Fruit fly (Drosophila melanogaster): ENCODE data around the gene CG3436.

The CG3436 gene

DNA sequence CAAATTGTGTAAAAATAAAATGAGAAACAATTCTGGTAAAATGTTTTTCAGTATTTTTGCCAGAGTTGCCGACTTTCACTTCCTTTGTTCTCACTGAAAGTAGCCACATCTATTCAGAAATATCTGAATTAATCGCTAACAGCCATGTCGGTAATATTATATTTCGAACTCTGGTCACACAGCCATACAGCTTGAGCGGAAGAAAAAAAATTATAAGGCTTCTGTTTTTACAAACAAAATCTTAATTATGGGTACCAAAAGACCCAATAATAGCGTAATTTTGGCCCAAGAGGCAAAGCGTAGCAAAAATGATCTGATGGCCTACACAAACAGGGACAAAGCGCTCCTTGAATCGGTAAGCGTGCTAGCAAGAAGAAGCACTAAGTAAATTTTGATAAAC lies at the start of gene CG3436 (continued):
- TF ChIP-seq CG15696 (tag; optimal IDR thresholded peaks at IDR 0.05), result no peak
- no peak for TF ChIP-seq CG32767 (GFP tag; IDR thresholded peaks at IDR 0.05)
- no peak for TF ChIP-seq repo (GFP tag; optimal IDR thresholded peaks at IDR 0.05)
- TF ChIP-seq Sry-δ (GFP tag; optimal IDR thresholded peaks at IDR 0.05), result peak; percentile 58
- TF ChIP-seq gcm2 (GFP tag; optimal IDR thresholded peaks at IDR 0.05), result no peak
- no peak for TF ChIP-seq CG12236 (GFP tag; optimal IDR thresholded peaks at IDR 0.05)
- no peak for TF ChIP-seq CG18011 (GFP tag; optimal IDR thresholded peaks at IDR 0.05)
- TF ChIP-seq crc (GFP tag; optimal IDR thresholded peaks at IDR 0.05), result no peak
- TF ChIP-seq hkb (optimal IDR thresholded peaks at IDR 0.05), result peak; percentile 42
- no peak for TF ChIP-seq hkb (GFP tag; IDR thresholded peaks at IDR 0.05)
- TF ChIP-seq tap (tag; optimal IDR thresholded peaks at IDR 0.05), result no peak
- TF ChIP-seq slou (GFP tag; optimal IDR thresholded peaks at IDR 0.05), result no peak
- no peak for TF ChIP-seq CG14860 (GFP tag; IDR thresholded peaks at IDR 0.05; ENCODE audit: partially characterized antibody)
- no peak for TF ChIP-seq CG2889 (GFP tag; IDR thresholded peaks at IDR 0.05)
- peak; percentile 68 for TF ChIP-seq CG12659 (GFP tag; optimal IDR thresholded peaks at IDR 0.05)
- no peak for TF ChIP-seq CG6254 (GFP tag; optimal IDR thresholded peaks at IDR 0.05)
- peak; percentile 24 for TF ChIP-seq grau (tag; optimal IDR thresholded peaks at IDR 0.05)
- TF ChIP-seq amos (GFP tag; IDR thresholded peaks at IDR 0.05; ENCODE audit: partially characterized antibody), result no peak
- TF ChIP-seq CG17328 (GFP tag; IDR thresholded peaks at IDR 0.05), result no peak
- peak; percentile 56 for TF ChIP-seq nmo (GFP tag; optimal IDR thresholded peaks at IDR 0.05)
- no peak for TF ChIP-seq CG1602 (GFP tag; optimal IDR thresholded peaks at IDR 0.05)
- no peak for TF ChIP-seq otp (GFP tag; IDR thresholded peaks at IDR 0.05)
- TF ChIP-seq C15 (GFP tag; IDR thresholded peaks at IDR 0.05), result no peak
- TF ChIP-seq CG17568 (GFP tag; optimal IDR thresholded peaks at IDR 0.05), result no peak
- TF ChIP-seq gcm (GFP tag; optimal IDR thresholded peaks at IDR 0.05), result no peak
- TF ChIP-seq schlank (tag; optimal IDR thresholded peaks at IDR 0.05), result no peak
- TF ChIP-seq CG10147 (GFP tag; optimal IDR thresholded peaks at IDR 0.05), result no peak
- no peak for TF ChIP-seq CG9727 (GFP tag; optimal IDR thresholded peaks at IDR 0.05)
- TF ChIP-seq yki (optimal IDR thresholded peaks at IDR 0.05), result no peak
- TF ChIP-seq Mes4 (GFP tag; optimal IDR thresholded peaks at IDR 0.05), result no peak
- TF ChIP-seq tio (GFP tag; optimal IDR thresholded peaks at IDR 0.05), result no peak
- no peak for TF ChIP-seq btn (GFP tag; optimal IDR thresholded peaks at IDR 0.05)
- TF ChIP-seq CG11723 (GFP tag; optimal IDR thresholded peaks at IDR 0.05), result no peak
- TF ChIP-seq Dp (GFP tag; optimal IDR thresholded peaks at IDR 0.05), result peak; percentile 22
- no peak for TF ChIP-seq pan (optimal IDR thresholded peaks at IDR 0.05)
- TF ChIP-seq pan (GFP tag; optimal IDR thresholded peaks at IDR 0.05 in 1 of 2, IDR thresholded peaks at IDR 0.05 in 1 of 2), result no peak
- no peak for TF ChIP-seq CG4404 (GFP tag; IDR thresholded peaks at IDR 0.05)
- TF ChIP-seq CkIIα-i1 (GFP tag; IDR thresholded peaks at IDR 0.05), result no peak
- no peak for TF ChIP-seq NK7.1 (GFP tag; optimal IDR thresholded peaks at IDR 0.05)
- TF ChIP-seq CG7357 (GFP tag; IDR thresholded peaks at IDR 0.05), result peak; percentile 81; the same call in 2 of the 3 replicates
- TF ChIP-seq run (tag; optimal IDR thresholded peaks at IDR 0.05), result no peak
- TF ChIP-seq zen (tag; optimal IDR thresholded peaks at IDR 0.05), result peak; percentile 9
- TF ChIP-seq CG34376 (GFP tag; optimal IDR thresholded peaks at IDR 0.05), result no peak
- no peak for TF ChIP-seq ken (GFP tag; IDR thresholded peaks at IDR 0.05)
- TF ChIP-seq Dip2 (GFP tag; IDR thresholded peaks at IDR 0.05), result no peak
- TF ChIP-seq ERR (GFP tag; optimal IDR thresholded peaks at IDR 0.05), result no peak
- TF ChIP-seq ATbp (GFP tag; optimal IDR thresholded peaks at IDR 0.05), result no peak
- TF ChIP-seq CG31388 (GFP tag; optimal IDR thresholded peaks at IDR 0.05), result no peak
- TF ChIP-seq Doc2 (GFP tag; IDR thresholded peaks at IDR 0.05), result no peak
- peak; percentile 7 for TF ChIP-seq p53 (GFP tag; optimal IDR thresholded peaks at IDR 0.05)
- TF ChIP-seq CG16815 (GFP tag; optimal IDR thresholded peaks at IDR 0.05), result no peak
- TF ChIP-seq CG15601 (tag; optimal IDR thresholded peaks at IDR 0.05), result peak; percentile 8
- no peak for TF ChIP-seq CG2202 (tag; optimal IDR thresholded peaks at IDR 0.05)

Data from whole organism, embryonic.